Fruit fly (Drosophila melanogaster): ENCODE measurements around the gene pkm.
A peak's percentile ranks its signal among the peaks of the same experiment; 100 is the strongest.

pkm gene

DNA sequence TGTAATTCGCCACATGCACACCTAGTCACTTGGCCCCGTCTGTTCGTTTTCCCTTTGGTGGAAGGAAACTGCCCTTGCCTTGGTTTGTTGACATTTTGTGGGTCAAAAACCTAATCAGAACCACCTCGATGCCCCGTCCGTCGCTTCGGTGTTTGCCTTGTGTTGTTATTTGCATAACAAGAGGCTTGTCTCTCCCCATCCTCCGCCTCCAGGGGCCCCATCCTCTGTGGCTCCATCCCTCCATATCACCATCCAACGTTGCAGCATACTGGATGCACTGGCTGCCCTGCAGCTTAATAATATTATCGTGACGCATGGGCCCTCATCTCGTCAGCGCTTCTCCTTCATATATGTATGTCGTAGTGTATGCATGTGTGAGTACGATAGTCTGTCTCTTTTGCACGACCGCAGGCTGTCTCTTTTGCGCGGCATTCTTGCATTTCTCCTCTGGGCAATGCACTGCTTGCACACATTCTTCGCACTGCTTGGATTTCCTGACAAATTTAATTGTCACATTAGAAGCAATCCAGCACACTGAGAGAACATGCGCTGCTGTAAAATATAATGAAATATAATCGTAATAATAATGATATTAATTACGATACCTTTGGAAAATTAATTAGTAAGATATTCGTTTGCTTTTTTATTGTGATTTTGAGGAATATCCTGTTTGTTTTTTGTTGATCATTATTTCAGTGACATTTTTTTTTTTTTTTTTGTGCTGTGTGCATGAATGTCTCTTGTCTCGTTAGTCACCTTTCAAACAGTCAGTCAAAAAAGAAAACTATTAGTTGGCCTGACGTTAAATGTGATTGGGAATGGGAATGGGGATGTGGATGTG is 39.6 kb downstream of the pkm start (continued):
- TF ChIP-seq bsh (GFP tag; optimal IDR thresholded peaks at IDR 0.05): peak in 1 of 2 experiments; percentile 50
- TF ChIP-seq al (GFP tag; IDR thresholded peaks at IDR 0.05): no peak
- TF ChIP-seq CG32772 (GFP tag; IDR thresholded peaks at IDR 0.05): 0 out of 2 replicates have a peak, but pooled peaks have one; percentile 8
- TF ChIP-seq CG12391 (tag; optimal IDR thresholded peaks at IDR 0.05): peak; percentile 44
- no peak for TF ChIP-seq MESR4 (GFP tag; optimal IDR thresholded peaks at IDR 0.05)
- no peak for TF ChIP-seq gsb (GFP tag; IDR thresholded peaks at IDR 0.05)
- TF ChIP-seq CG18262 (tag; optimal IDR thresholded peaks at IDR 0.05): peak; percentile 63
- no peak for TF ChIP-seq C15 (GFP tag; IDR thresholded peaks at IDR 0.05)
- no peak for TF ChIP-seq bigmax (GFP tag; optimal IDR thresholded peaks at IDR 0.05)
- no peak for TF ChIP-seq Mes4 (GFP tag; optimal IDR thresholded peaks at IDR 0.05)
- TF ChIP-seq CG6854 (GFP tag; optimal IDR thresholded peaks at IDR 0.05): no peak
- no peak for TF ChIP-seq CG11723 (GFP tag; optimal IDR thresholded peaks at IDR 0.05)
- no peak for TF ChIP-seq MBD-R2 (GFP tag; IDR thresholded peaks at IDR 0.05)
- no peak for TF ChIP-seq CG8290 (GFP tag; optimal IDR thresholded peaks at IDR 0.05)
- TF ChIP-seq CG8290 (tag; optimal IDR thresholded peaks at IDR 0.05): peak in 1 of 2 experiments; percentile 71
- TF ChIP-seq Antp (GFP tag; optimal IDR thresholded peaks at IDR 0.05): no peak
- TF ChIP-seq fru (optimal IDR thresholded peaks at IDR 0.05): no peak
- peak; percentile 35 for TF ChIP-seq nom (GFP tag; optimal IDR thresholded peaks at IDR 0.05)
- 0 out of 3 replicates have a peak, but pooled peaks have one; percentile 26 for TF ChIP-seq CG17361 (GFP tag; IDR thresholded peaks at IDR 0.05)
- no peak for TF ChIP-seq emc (GFP tag; optimal IDR thresholded peaks at IDR 0.05)
- no peak for TF ChIP-seq CG1233 (GFP tag; optimal IDR thresholded peaks at IDR 0.05)
- TF ChIP-seq slbo (GFP tag; IDR thresholded peaks at IDR 0.05): no peak
- TF ChIP-seq CG16863 (GFP tag; optimal IDR thresholded peaks at IDR 0.05): no peak
- TF ChIP-seq CG7372 (GFP tag; IDR thresholded peaks at IDR 0.05): no peak
- no peak for TF ChIP-seq CG32767 (GFP tag; IDR thresholded peaks at IDR 0.05)
- TF ChIP-seq CG18476 (GFP tag; optimal IDR thresholded peaks at IDR 0.05): no peak
- no peak for TF ChIP-seq scrt (GFP tag; optimal IDR thresholded peaks at IDR 0.05)
- no peak for TF ChIP-seq croc (GFP tag; conservative IDR thresholded peaks at IDR 0.05)
- no peak for TF ChIP-seq CG12236 (GFP tag; optimal IDR thresholded peaks at IDR 0.05)
- TF ChIP-seq mld (GFP tag; IDR thresholded peaks at IDR 0.05; ENCODE audit: partially characterized antibody): no peak
- no peak for TF ChIP-seq CG11398 (GFP tag; optimal IDR thresholded peaks at IDR 0.05)
- no peak for TF ChIP-seq CG2120 (GFP tag; optimal IDR thresholded peaks at IDR 0.05)
- no peak for TF ChIP-seq CG4707 (GFP tag; optimal IDR thresholded peaks at IDR 0.05)
- no peak for TF ChIP-seq CG2199 (GFP tag; IDR thresholded peaks at IDR 0.05)
- no peak for TF ChIP-seq Rfx (GFP tag; IDR thresholded peaks at IDR 0.05)
- TF ChIP-seq Chrac-16 (GFP tag; optimal IDR thresholded peaks at IDR 0.05): peak; percentile 6
- TF ChIP-seq Neu2 (GFP tag; optimal IDR thresholded peaks at IDR 0.05; ENCODE audit: borderline replicate concordance): no peak
- TF ChIP-seq bab2 (GFP tag; optimal IDR thresholded peaks at IDR 0.05): no peak

DNA sequence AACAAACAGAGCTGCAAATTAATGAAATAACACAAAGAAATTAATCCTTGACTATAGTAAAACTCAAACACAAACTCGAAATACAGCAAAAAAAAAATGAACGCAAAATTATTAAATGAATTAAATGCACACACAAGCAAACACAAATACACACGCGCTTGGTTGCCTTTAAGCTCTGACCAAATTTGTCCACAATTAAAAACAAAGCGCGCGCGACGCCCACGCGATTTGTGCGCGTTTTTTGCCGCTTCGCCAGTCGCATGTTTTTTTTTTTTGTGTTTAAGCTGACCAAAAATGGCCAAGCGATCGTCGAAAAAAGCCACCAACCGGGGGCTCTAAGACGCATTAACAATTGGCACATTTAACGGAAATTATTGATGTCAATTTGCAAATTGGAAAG is 40.7 kb downstream of the pkm start:
- TF ChIP-seq B-H2 (GFP tag; optimal IDR thresholded peaks at IDR 0.05): no peak
- TF ChIP-seq CG8359 (GFP tag; optimal IDR thresholded peaks at IDR 0.05; ENCODE audit: borderline replicate concordance): peak; percentile 97
- TF ChIP-seq Ets65A (GFP tag): peak; percentile 82
